Worm (Caenorhabditis elegans) whole organism, L3 larva: ENCODE results near the gene rgs-1.
"Not testable (repeated sequence)": the region's sequence is repeated elsewhere in the genome, so short reads cannot be mapped to it uniquely, and the experiment has no call there.

ENCODE experiments used
- ama-1 ChIP-seq: fragments of 150-350 bp; optimal IDR thresholded peaks from 2 replicates; lab custom pipeline; 2018
- ceh-28 ChIP-seq: fragments of 150-350 bp; optimal IDR thresholded peaks from 2 replicates; lab custom pipeline; 2014; ENCODE audit warnings: missing biosample characterization, missing genetic modification reagents, missing genetic modification characterization
- egl-27 ChIP-seq: sonication (generic microtip); optimal IDR thresholded peaks from 4 replicates; lab custom pipeline; 2017; ENCODE audit warnings: missing biosample characterization, missing genetic modification reagents, missing genetic modification characterization
- egl-5 ChIP-seq: fragments of 150-350 bp; optimal IDR thresholded peaks from 2 replicates; lab custom pipeline; 2017; ENCODE audit warnings: missing biosample characterization, missing genetic modification reagents, missing genetic modification characterization, inconsistent platforms
- nhr-237 ChIP-seq: fragments of 150-350 bp; optimal IDR thresholded peaks from 2 replicates; lab custom pipeline; 2014; ENCODE audit warnings: missing biosample characterization, missing genetic modification characterization
- nhr-28 ChIP-seq: fragments of 150-350 bp; optimal IDR thresholded peaks from 2 replicates; lab custom pipeline; 2014; ENCODE audit warnings: missing biosample characterization, missing genetic modification characterization
- sea-2 ChIP-seq: fragments of 150-350 bp; sonication (generic microtip); optimal IDR thresholded peaks from 4 replicates; lab custom pipeline; 2014; ENCODE audit warnings: missing biosample characterization, missing genetic modification reagents, missing genetic modification characterization
- skn-1 ChIP-seq: fragments of 150-350 bp; optimal IDR thresholded peaks from 2 replicates; lab custom pipeline; 2014; ENCODE audit warnings: missing biosample characterization, missing genetic modification characterization
- snpc-4 ChIP-seq: fragments of 150-350 bp; optimal IDR thresholded peaks from 2 replicates; lab custom pipeline; 2014; ENCODE audit warnings: missing biosample characterization, missing genetic modification characterization
- unc-39 ChIP-seq: sonication (generic microtip); optimal IDR thresholded peaks from 4 replicates; lab custom pipeline; 2017; ENCODE audit warnings: missing biosample characterization, missing genetic modification characterization
- unc-62 ChIP-seq: fragments of 150-350 bp; sonication (generic microtip); optimal IDR thresholded peaks from 4 replicates; lab custom pipeline; 2014; ENCODE audit warnings: missing biosample characterization, missing genetic modification reagents, missing genetic modification characterization
- ztf-11 ChIP-seq: fragments of 150-350 bp; optimal IDR thresholded peaks from 2 replicates; lab custom pipeline; 2014; ENCODE audit warnings: missing biosample characterization, missing genetic modification characterization

- not testable (repeated sequence) for TF ChIP-seq unc-39 (tag; lab: Kevin White, UChicago); snpc-4 (tag; lab: Kevin White, UChicago); egl-27 (tag; lab: Kevin White, UChicago); unc-62 (GFP tag; lab: Kevin White, UChicago); skn-1; ztf-11; ceh-28; ama-1 (lab: Kevin White, UChicago); sea-2 (GFP tag; lab: Kevin White, UChicago); egl-5; nhr-237; nhr-28
These were observed 34.0 kb upstream of the rgs-1 start, which contains the start of gene T16G12.3 for ce11 chrIII:10050321-10050720.
